Worm (Caenorhabditis elegans): ENCODE measurements around the gene F13A7.12.

The F13A7.12 gene

DNA sequence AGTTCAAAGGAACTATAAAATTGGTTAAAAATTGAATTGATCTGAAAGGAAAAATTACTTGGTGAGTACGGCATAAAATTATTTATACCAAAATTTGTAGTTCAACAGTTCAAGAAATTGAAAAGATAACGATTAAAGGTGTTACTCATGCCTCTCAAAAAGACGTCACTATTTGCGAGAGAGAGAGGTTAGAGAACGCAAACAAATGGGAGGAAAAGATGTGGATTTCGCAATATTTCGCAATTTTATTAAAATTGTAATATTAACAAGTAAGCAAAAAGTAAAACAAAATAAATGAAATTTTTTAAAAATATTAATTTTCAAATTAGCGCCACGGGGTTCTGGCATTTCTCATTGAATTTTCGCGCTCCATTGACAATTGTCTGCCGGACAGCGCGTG lies 708 bp upstream of the F13A7.12 start, which contains the start of gene F13A7.11 (continued):
- no peak for TF ChIP-seq nhr-84 (tag; optimal IDR thresholded peaks at IDR 0.05)
- peak; percentile 81 for TF ChIP-seq skn-1 (tag; optimal IDR thresholded peaks at IDR 0.05)
- no peak for TF ChIP-seq fkh-10 (GFP tag; optimal IDR thresholded peaks at IDR 0.05)
- no peak for TF ChIP-seq sup-37 (GFP tag; optimal IDR thresholded peaks at IDR 0.05)
- TF ChIP-seq egl-27 (tag; optimal IDR thresholded peaks at IDR 0.05): no peak
- TF ChIP-seq dsc-1 (tag; optimal IDR thresholded peaks at IDR 0.05): no peak
- TF ChIP-seq nhr-76 (tag; optimal IDR thresholded peaks at IDR 0.05): no peak
- peak in 1 of 2 experiments; percentile 1 for TF ChIP-seq lin-35 (GFP tag; optimal IDR thresholded peaks at IDR 0.05)
- TF ChIP-seq unc-86 (tag; optimal IDR thresholded peaks at IDR 0.05): no peak
- no peak for TF ChIP-seq ama-1 (optimal IDR thresholded peaks at IDR 0.05)
- TF ChIP-seq ceh-88 (GFP tag; IDR thresholded peaks at IDR 0.05): no peak
- no peak for TF ChIP-seq lir-3 (tag; optimal IDR thresholded peaks at IDR 0.05; ENCODE audit: poor library complexity)
- no peak for TF ChIP-seq blmp-1 (tag; optimal IDR thresholded peaks at IDR 0.05)
- TF ChIP-seq mdl-1 (tag; optimal IDR thresholded peaks at IDR 0.05): no peak
- TF ChIP-seq unc-98 (GFP tag; IDR thresholded peaks at IDR 0.05): no peak
- no peak for TF ChIP-seq ces-1 (GFP tag; optimal IDR thresholded peaks at IDR 0.05)
- TF ChIP-seq zag-1 (tag; optimal IDR thresholded peaks at IDR 0.05): no peak
- no peak for TF ChIP-seq nhr-11 (tag; optimal IDR thresholded peaks at IDR 0.05)
- peak; percentile 66 for TF ChIP-seq nhr-85 (tag)
- peak; percentile 19 for TF ChIP-seq nhr-90 (tag; optimal IDR thresholded peaks at IDR 0.05; ENCODE audit: poor library complexity)
- TF ChIP-seq efl-3 (GFP tag; optimal IDR thresholded peaks at IDR 0.05): no peak
- TF ChIP-seq hpl-2 (GFP tag; optimal IDR thresholded peaks at IDR 0.05): no peak
- TF ChIP-seq Y116A8C.19 (tag; optimal IDR thresholded peaks at IDR 0.05; ENCODE audit: borderline replicate concordance): no peak
- TF ChIP-seq alr-1 (tag; optimal IDR thresholded peaks at IDR 0.05; ENCODE audit: borderline replicate concordance): no peak
- TF ChIP-seq F16B12.6 (tag; optimal IDR thresholded peaks at IDR 0.05): no peak
- peak; percentile 99 for TF ChIP-seq zip-4 (GFP tag; optimal IDR thresholded peaks at IDR 0.05)
- no peak for TF ChIP-seq nhr-12 (tag; optimal IDR thresholded peaks at IDR 0.05)
- TF ChIP-seq egl-13 (tag; optimal IDR thresholded peaks at IDR 0.05): no peak
- TF ChIP-seq jun-1 (tag; optimal IDR thresholded peaks at IDR 0.05): no peak
- no peak for TF ChIP-seq fos-1 (tag; optimal IDR thresholded peaks at IDR 0.05)
- no peak for TF ChIP-seq irx-1 (tag; optimal IDR thresholded peaks at IDR 0.05)
- TF ChIP-seq grh-1 (GFP tag; IDR thresholded peaks at IDR 0.05): no peak
- TF ChIP-seq vab-15 (tag; optimal IDR thresholded peaks at IDR 0.05): no peak
- TF ChIP-seq dpl-1 (GFP tag; optimal IDR thresholded peaks at IDR 0.05): peak in 2 of 3 experiments; percentile 4 to 17
- no peak for TF ChIP-seq unc-62 (GFP tag; optimal IDR thresholded peaks at IDR 0.05)
- peak; percentile 17 for TF ChIP-seq nhr-47 (tag; optimal IDR thresholded peaks at IDR 0.05)
- peak; percentile 40 for TF ChIP-seq nhr-71 (tag; optimal IDR thresholded peaks at IDR 0.05)
- no peak for TF ChIP-seq nhr-28 (tag; optimal IDR thresholded peaks at IDR 0.05)
- TF ChIP-seq C04F5.9 (tag; optimal IDR thresholded peaks at IDR 0.05): no peak
- TF ChIP-seq C34B4.2 (tag; optimal IDR thresholded peaks at IDR 0.05): no peak
- TF ChIP-seq tbx-2 (tag; optimal IDR thresholded peaks at IDR 0.05): no peak
- peak; percentile 46 for TF ChIP-seq elt-2 (tag; optimal IDR thresholded peaks at IDR 0.05)
- TF ChIP-seq snpc-4 (tag; optimal IDR thresholded peaks at IDR 0.05): no peak
- TF ChIP-seq unc-130 (tag; optimal IDR thresholded peaks at IDR 0.05): no peak
- TF ChIP-seq sptf-1 (tag; optimal IDR thresholded peaks at IDR 0.05): no peak

DNA sequence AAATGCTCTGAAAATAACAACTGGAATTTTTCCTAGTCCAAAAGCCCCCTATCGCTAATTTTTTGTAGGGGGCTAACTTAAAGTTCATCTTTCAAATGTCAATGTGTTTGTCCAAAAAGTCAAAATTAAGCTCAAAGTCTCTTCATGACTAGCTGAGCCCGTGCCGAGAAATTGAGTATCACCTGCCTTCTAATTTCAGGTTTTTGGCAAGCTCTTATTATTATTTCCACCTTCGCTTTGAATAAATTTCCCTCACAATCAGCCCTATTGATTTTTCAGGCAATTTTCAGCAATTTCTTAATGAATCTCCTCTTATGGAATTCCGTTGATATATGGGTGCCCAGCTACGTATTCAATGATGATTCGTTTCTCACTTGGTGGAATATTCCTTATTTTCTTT lies 3.5 kb downstream of the F13A7.12 start, which contains the start of gene sre-36:
Gene sre-36, plus strand, starts transcription at position 301 of the 400 bp plus-strand sequence.
- TF ChIP-seq ceh-8 (GFP tag; optimal IDR thresholded peaks at IDR 0.05): no peak
- TF ChIP-seq fkh-8 (tag; optimal IDR thresholded peaks at IDR 0.05): no peak
- TF ChIP-seq fkh-4 (tag; optimal IDR thresholded peaks at IDR 0.05; ENCODE audit: borderline replicate concordance): no peak
- no peak for TF ChIP-seq efl-1 (optimal IDR thresholded peaks at IDR 0.05)
- TF ChIP-seq efl-1 (GFP tag; optimal IDR thresholded peaks at IDR 0.05 in 1 of 2): no peak
- TF ChIP-seq snu-23 (GFP tag; optimal IDR thresholded peaks at IDR 0.05): no peak
- no peak for TF ChIP-seq nhr-47 (tag; optimal IDR thresholded peaks at IDR 0.05)
- no peak for TF ChIP-seq unc-130 (tag; optimal IDR thresholded peaks at IDR 0.05)
- TF ChIP-seq unc-86 (tag; optimal IDR thresholded peaks at IDR 0.05): no peak
- no peak for TF ChIP-seq unc-30 (tag; optimal IDR thresholded peaks at IDR 0.05)
- no peak for TF ChIP-seq hlh-4 (tag; optimal IDR thresholded peaks at IDR 0.05)

All from whole organism, L1 larva.